Worm (Caenorhabditis elegans) whole organism, early embryonic: ENCODE measurements around the gene bca-2.
"Not testable (repeated sequence)": the region's sequence is repeated elsewhere in the genome, so short reads cannot be mapped to it uniquely, and the experiment has no call there.

Experiments
- B0310.2 ChIP-seq: sonication (generic microtip); optimal IDR thresholded peaks from 2 replicates; lab custom pipeline; 2016; ENCODE audit warnings: mild to moderate bottlenecking, missing genetic modification characterization, missing compliant biosample characterization
- F13C5.2 ChIP-seq: sonication (generic microtip); optimal IDR thresholded peaks from 2 replicates; lab custom pipeline; 2017; ENCODE audit warnings: mild to moderate bottlenecking, missing genetic modification characterization, inconsistent platforms, missing compliant biosample characterization
- ama-1 ChIP-seq: fragments of 150-350 bp; optimal IDR thresholded peaks from 2 replicates; lab custom pipeline; 2014
- ceh-13 ChIP-seq: fragments of 200-800 bp; sonication (Bioruptor generic); optimal IDR thresholded peaks from 2 replicates; lab custom pipeline; 2018; ENCODE audit warnings: mild to moderate bottlenecking, missing genetic modification characterization, missing compliant biosample characterization
- ceh-36 ChIP-seq: sonication (generic microtip); optimal IDR thresholded peaks from 2 replicates; lab custom pipeline; 2016; ENCODE audit warnings: missing genetic modification characterization, inconsistent platforms, missing compliant biosample characterization
- flt-1 ChIP-seq: fragments of 200-800 bp; sonication (Bioruptor generic); IDR thresholded peaks from 2 replicates; pipeline ENCODE4 v1.3.6; 2022; ENCODE audit warnings: missing genetic modification characterization, missing compliant biosample characterization
- hmbx-1 ChIP-seq: sonication (generic microtip); optimal IDR thresholded peaks from 2 replicates; lab custom pipeline; 2016; ENCODE audit warnings: mild to moderate bottlenecking, missing genetic modification characterization, missing compliant biosample characterization
- scrt-1 ChIP-seq: fragments of 200-800 bp; sonication (Bioruptor generic); IDR thresholded peaks from 2 replicates; pipeline ENCODE4 v1.3.6; 2022; ENCODE audit warnings: missing genetic modification characterization, missing compliant biosample characterization
- sea-1 ChIP-seq: fragments of 200-800 bp; sonication (Bioruptor generic); conservative IDR thresholded peaks from 2 replicates; pipeline ENCODE4 v1.3.6; 2022; ENCODE audit warnings: missing genetic modification characterization, missing compliant biosample characterization

- not testable (repeated sequence) for TF ChIP-seq ama-1 (lab: Kevin White, UChicago); hmbx-1 (tag; lab: Kevin White, UChicago); flt-1 (GFP tag; lab: Robert Waterston, UW); ceh-36; scrt-1 (GFP tag; lab: Robert Waterston, UW); F13C5.2; B0310.2 (tag; lab: Kevin White, UChicago); sea-1 (GFP tag; lab: Robert Waterston, UW); ceh-13 (GFP tag; lab: Kevin White, UChicago)
Measured at ce11 chrIV:17076000-17076399, 24.0 kb downstream of the bca-2 start.
